Worm (Caenorhabditis elegans): ENCODE measurements around the gene nhr-95.

DNA sequence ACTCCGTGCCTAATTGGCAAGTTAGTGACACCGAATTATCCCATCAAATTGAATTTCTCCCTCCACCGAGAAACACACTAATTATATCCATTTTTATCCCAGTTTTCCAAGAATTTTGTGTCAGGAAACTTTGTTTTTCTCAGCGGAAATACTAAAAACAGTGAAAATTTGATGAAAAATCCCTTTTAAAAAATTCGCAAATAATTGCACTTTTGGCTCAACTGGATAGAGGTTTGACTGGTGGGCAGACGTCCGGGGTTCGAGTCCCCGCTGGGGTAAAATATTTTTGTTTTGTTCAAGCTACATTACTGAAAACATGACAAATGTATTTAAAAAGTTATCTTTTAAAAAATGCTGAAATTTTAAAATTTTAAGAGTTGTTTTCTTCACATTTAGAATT lies 24.4 kb downstream of the nhr-95 start:
- TF ChIP-seq unc-39 (tag; optimal IDR thresholded peaks at IDR 0.05) (no peak), nhr-76 (tag; optimal IDR thresholded peaks at IDR 0.05) (no peak), nhr-28 (tag; optimal IDR thresholded peaks at IDR 0.05) (no peak), ztf-4 (tag; optimal IDR thresholded peaks at IDR 0.05) (no peak)
